Worm (Caenorhabditis elegans): ENCODE measurements around the gene Y105C5A.15.
"Not testable (repeated sequence)": the region's sequence is repeated elsewhere in the genome, so short reads cannot be mapped to it uniquely, and the experiment has no call there.

- not testable (repeated sequence) for TF ChIP-seq tbx-11 (GFP tag; IDR thresholded peaks at IDR 0.05); scrt-1 (GFP tag; IDR thresholded peaks at IDR 0.05); pes-1 (GFP tag; IDR thresholded peaks at IDR 0.05); tra-4 (tag; optimal IDR thresholded peaks at IDR 0.05); ama-1 (optimal IDR thresholded peaks at IDR 0.05); flt-1 (GFP tag; IDR thresholded peaks at IDR 0.05); ceh-36 (tag; optimal IDR thresholded peaks at IDR 0.05)
Measured at ce11 chrIV:15646418-15647220, 42.4 kb upstream of the Y105C5A.15 start, which contains the start of the genes Y105C5A.1268 and Y105C5A.1272.

Data from whole organism, early embryonic.